Worm (Caenorhabditis elegans) whole organism, L2 larva: ENCODE measurements around the gene F43C11.4.

Experiments
- R02D3.7 ChIP-seq: fragments of 150-350 bp; optimal IDR thresholded peaks from 2 replicates; lab custom pipeline; 2014; ENCODE audit warnings: missing biosample characterization, missing genetic modification characterization
- ama-1 ChIP-seq: fragments of 150-350 bp; optimal IDR thresholded peaks from 2 replicates; lab custom pipeline; 2018; ENCODE audit warnings: inconsistent platforms
- egl-27 ChIP-seq: sonication (generic microtip); optimal IDR thresholded peaks from 3 replicates; lab custom pipeline; 2017; ENCODE audit warnings: missing biosample characterization, missing genetic modification reagents, missing genetic modification characterization
- mdl-1 ChIP-seq, 2 experiments: fragments of 150-350 bp in 1 of 2; sonication (generic microtip) in 1 of 2; optimal IDR thresholded peaks; 2 replicates each; lab custom pipeline; 2017; ENCODE audit warnings: missing biosample characterization in 2 of 2, missing genetic modification characterization in 2 of 2
- nhr-21 ChIP-seq: fragments of 150-350 bp; optimal IDR thresholded peaks from 2 replicates; lab custom pipeline; 2014; ENCODE audit warnings: missing biosample characterization, missing genetic modification characterization
- sma-9 ChIP-seq, 2 experiments: fragments of 150-350 bp in 1 of 2; sonication (generic microtip) in 1 of 2; optimal IDR thresholded peaks; 2 replicates each; lab custom pipeline; 2014 to 2016; ENCODE audit warnings: missing genetic modification characterization in 2 of 2, mild to moderate bottlenecking in 1 of 2, missing biosample characterization in 1 of 2, missing compliant biosample characterization in 1 of 2, missing genetic modification reagents in 1 of 2, moderate library complexity in 1 of 2
- snpc-4 ChIP-seq: fragments of 150-350 bp; optimal IDR thresholded peaks from 2 replicates; lab custom pipeline; 2014; ENCODE audit warnings: missing biosample characterization, missing genetic modification characterization
- unc-39 ChIP-seq: fragments of 150-350 bp; optimal IDR thresholded peaks from 2 replicates; lab custom pipeline; 2014; ENCODE audit warnings: missing biosample characterization, missing genetic modification characterization

- TF ChIP-seq snpc-4 (tag; lab: Kevin White, UChicago) (no peak), nhr-21 (no peak), egl-27 (tag; lab: Kevin White, UChicago) (no peak), ama-1 (no peak), mdl-1 (tag; optimal IDR thresholded peaks at IDR 0.05; lab: Kevin White, UChicago) (no peak), R02D3.7 (tag; lab: Kevin White, UChicago) (no peak), sma-9 (GFP tag; optimal IDR thresholded peaks at IDR 0.05; lab: Kevin White, UChicago) (no peak), sma-9 (tag; optimal IDR thresholded peaks at IDR 0.05; lab: Kevin White, UChicago) (no peak), unc-39 (no peak)
Observed at ce11 chrII:2359965-2360364, 13.2 kb downstream of the F43C11.4 start, which contains the start of gene F43C11.16.
